Fruit fly (Drosophila melanogaster) ovary, adult (tissue): ENCODE results near the gene CG7739.

Source experiments
- CG17801 ChIP-seq: fragments of 200-800 bp; optimal IDR thresholded peaks from 2 replicates; lab custom pipeline; 2019; ENCODE audit warnings: missing biosample characterization, mild to moderate bottlenecking, missing genetic modification characterization, moderate library complexity; ENCODE audit not compliant: partially characterized antibody

Gene CG7739

dm6 chr3L:15532368-15533030 is 30.4 kb downstream of the CG7739 start:
- TF ChIP-seq CG17801, result no peak

dm6 chr3L:15531423-15532325 is 31.2 kb downstream of the CG7739 start, which contains the start of gene CG43248:
TSS of gene CG43248 (minus strand) at chr3L:15531473.
- TF ChIP-seq CG17801, result no peak

- no peak for TF ChIP-seq CG17801
Observed at dm6 chr3L:15530638-15531225, 32.1 kb downstream of the CG7739 start.

dm6 chr3L:15530071-15530470 is 32.8 kb downstream of the CG7739 start:
- TF ChIP-seq CG17801, result no peak

- TF ChIP-seq CG17801, result no peak
Observed at dm6 chr3L:15529143-15529542, 33.7 kb downstream of the CG7739 start, which contains the start of gene obst-H. TSS of gene obst-H (minus strand) at chr3L:15529243.

- no peak for TF ChIP-seq CG17801
Observed at dm6 chr3L:15528096-15528495, 34.8 kb downstream of the CG7739 start, which contains the start of gene CG42728. TSS of gene CG42728 (minus strand) at chr3L:15528196.

- no peak for TF ChIP-seq CG17801
Observed at dm6 chr3L:15527416-15527815, 35.4 kb downstream of the CG7739 start, which contains the start of gene CG42729. TSS of gene CG42729 (minus strand) at chr3L:15527516.

- no peak for TF ChIP-seq CG17801
Observed at dm6 chr3L:15526712-15527111, 36.2 kb downstream of the CG7739 start, which contains the start of gene CG33985. TSS of gene CG33985 (minus strand) at chr3L:15526812.

dm6 chr3L:15525153-15525552 is 37.7 kb downstream of the CG7739 start, which contains the start of gene CG33986:
TSS of gene CG33986 (minus strand) at chr3L:15525253.
- no peak for TF ChIP-seq CG17801

- peak; percentile 16 for TF ChIP-seq CG17801
Observed at dm6 chr3L:15523806-15524346, 39.0 kb downstream of the CG7739 start, which contains the start of gene CG7945. TSS of gene CG7945 (minus strand) at chr3L:15524137.

- TF ChIP-seq CG17801, result no peak
Observed at dm6 chr3L:15520320-15520719, 42.5 kb downstream of the CG7739 start, which contains the start of gene yellow-k. TSS of gene yellow-k (plus strand) at chr3L:15520620.

dm6 chr3L:15519920-15520319 is 42.9 kb downstream of the CG7739 start:
- TF ChIP-seq CG17801, result no peak

dm6 chr3L:15519492-15519891 is 43.4 kb downstream of the CG7739 start, which contains the start of gene mex1:
TSS of gene mex1 (minus strand) at chr3L:15519592.
- TF ChIP-seq CG17801, result no peak

dm6 chr3L:15518344-15518743 is 44.5 kb downstream of the CG7739 start:
- no peak for TF ChIP-seq CG17801

- no peak for TF ChIP-seq CG17801
Observed at dm6 chr3L:15517508-15517907, 45.4 kb downstream of the CG7739 start.

dm6 chr3L:15516956-15517355 is 45.9 kb downstream of the CG7739 start, which contains the start of gene CG13454:
TSS of gene CG13454 (minus strand) at chr3L:15517056.
- TF ChIP-seq CG17801, result no peak
